Worm (Caenorhabditis elegans): ENCODE results near the gene ina-1.

ina-1 gene

DNA sequence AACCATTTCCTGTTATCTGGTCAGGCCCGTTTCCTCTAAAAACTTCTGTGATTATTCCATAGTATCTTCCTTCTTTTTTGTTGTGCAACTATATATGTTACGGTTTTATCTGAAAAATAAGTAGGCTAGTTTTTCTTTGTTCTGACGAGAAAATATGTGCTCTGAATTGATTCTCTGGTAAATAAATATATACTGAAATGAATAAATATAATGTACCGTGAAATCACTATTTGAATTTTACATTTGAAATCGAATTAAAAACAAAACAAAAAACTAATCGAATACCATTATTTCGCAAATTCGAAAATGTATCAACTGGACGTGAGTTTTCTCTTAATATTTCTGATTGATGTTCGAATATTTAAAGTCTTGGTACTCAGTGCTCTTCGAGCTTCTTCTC, 42.0 kb downstream of the ina-1 start, which contains the start of gene ZK512.10:
Gene ZK512.10 (plus strand): TSS at position 301 of the 400 bp plus-strand sequence.
- no peak for TF ChIP-seq F39B2.1 (GFP tag; IDR thresholded peaks at IDR 0.05)

ce11 chrIII:9125789-9126304, 46.8 kb downstream of the ina-1 start, which contains the start of gene sec-16A.1:
TSS of gene sec-16A.1 (plus strand) at chrIII:9125839.
- TF ChIP-seq attf-5 (GFP tag; optimal IDR thresholded peaks at IDR 0.05), result peak; percentile 34
- no peak for TF ChIP-seq snpc-4 (GFP tag; optimal IDR thresholded peaks at IDR 0.05)
- TF ChIP-seq snpc-4 (tag; optimal IDR thresholded peaks at IDR 0.05), result no peak
- TF ChIP-seq nhr-27 (tag; optimal IDR thresholded peaks at IDR 0.05), result no peak
- TF ChIP-seq nfya-1 (tag; optimal IDR thresholded peaks at IDR 0.05; ENCODE audit: borderline replicate concordance, insufficient read depth), result no peak
- TF ChIP-seq hmg-1.2 (GFP tag; IDR thresholded peaks at IDR 0.05), result peak; percentile 24; the same call in 1 of the 2 replicates

DNA sequence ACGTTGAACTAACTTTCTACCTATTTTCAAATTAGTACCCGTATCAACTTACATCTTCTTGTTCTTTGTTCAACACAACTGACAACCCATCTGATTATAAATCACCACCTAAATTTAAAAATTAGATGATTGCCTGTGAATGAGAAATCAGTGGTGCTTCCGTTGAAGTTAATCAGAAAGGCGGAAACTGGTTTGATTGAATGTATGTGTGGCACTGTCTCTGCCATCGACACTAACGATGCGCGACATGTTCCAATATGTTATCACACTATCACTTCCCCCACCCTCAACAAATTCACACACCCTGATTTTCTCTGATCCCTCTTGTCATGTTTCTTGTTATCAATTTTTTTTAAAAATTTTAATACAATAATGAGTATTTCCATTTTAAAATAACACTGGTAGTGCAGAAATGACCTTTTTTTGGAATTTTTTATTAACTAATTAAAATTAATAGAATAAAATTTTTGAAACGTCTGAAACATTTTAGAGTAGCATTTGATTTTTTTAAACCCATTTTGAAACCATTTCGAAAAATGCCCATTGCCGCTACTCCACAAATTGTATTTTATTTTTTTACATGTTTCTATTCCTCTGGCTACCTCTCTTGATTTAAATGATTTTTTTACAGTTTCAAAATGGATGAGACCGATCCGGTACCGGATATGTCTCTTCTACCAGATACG, 53.5 kb downstream of the ina-1 start, which contains the start of gene ced-11:
Gene ced-11 (plus strand): TSS at position 636 of the 686 bp plus-strand sequence.
- TF ChIP-seq F37B4.10 (GFP tag; IDR thresholded peaks at IDR 0.05) (no peak), ceh-100 (GFP tag; IDR thresholded peaks at IDR 0.05) (no peak), mel-28 (tag; optimal IDR thresholded peaks at IDR 0.05; ENCODE audit: borderline replicate concordance) (no peak), tlf-1 (GFP tag; optimal IDR thresholded peaks at IDR 0.05) (no peak), sea-2 (GFP tag; IDR thresholded peaks at IDR 0.05) (no peak), attf-3 (GFP tag; conservative IDR thresholded peaks at IDR 0.05) (no peak), aptf-2 (GFP tag; conservative IDR thresholded peaks at IDR 0.05) (no peak), nhr-80 (tag; optimal IDR thresholded peaks at IDR 0.05) (no peak), sdz-38 (tag; optimal IDR thresholded peaks at IDR 0.05) (no peak), egl-18 (GFP tag; IDR thresholded peaks at IDR 0.05) (no peak), lin-26 (GFP tag; IDR thresholded peaks at IDR 0.05) (no peak)

- no peak for TF ChIP-seq nhr-27 (tag; optimal IDR thresholded peaks at IDR 0.05)
- no peak for TF ChIP-seq tlf-1 (GFP tag; optimal IDR thresholded peaks at IDR 0.05)
- no peak for TF ChIP-seq ztf-6 (GFP tag; IDR thresholded peaks at IDR 0.05)
- TF ChIP-seq athp-1 (tag; optimal IDR thresholded peaks at IDR 0.05), result no peak
- no peak for TF ChIP-seq Y56A3A.18 (GFP tag; IDR thresholded peaks at IDR 0.05)
- TF ChIP-seq dpff-1 (tag; optimal IDR thresholded peaks at IDR 0.05), result no peak
- no peak for TF ChIP-seq mel-28 (tag; optimal IDR thresholded peaks at IDR 0.05; ENCODE audit: borderline replicate concordance)
- TF ChIP-seq T07F8.4 (tag; optimal IDR thresholded peaks at IDR 0.05), result no peak
- no peak for TF ChIP-seq aptf-3 (GFP tag; IDR thresholded peaks at IDR 0.05)
- no peak for TF ChIP-seq attf-6 (GFP tag; IDR thresholded peaks at IDR 0.05)
Observed at ce11 chrIII:9118314-9118850, 54.2 kb downstream of the ina-1 start, which contains the start of gene grl-11. TSS of gene grl-11 (minus strand) at chrIII:9118364.
